Worm (Caenorhabditis elegans): ENCODE measurements around the gene Y39A1A.24.
A peak's percentile ranks its signal among the peaks of the same experiment; 100 is the strongest.

Gene Y39A1A.24

DNA sequence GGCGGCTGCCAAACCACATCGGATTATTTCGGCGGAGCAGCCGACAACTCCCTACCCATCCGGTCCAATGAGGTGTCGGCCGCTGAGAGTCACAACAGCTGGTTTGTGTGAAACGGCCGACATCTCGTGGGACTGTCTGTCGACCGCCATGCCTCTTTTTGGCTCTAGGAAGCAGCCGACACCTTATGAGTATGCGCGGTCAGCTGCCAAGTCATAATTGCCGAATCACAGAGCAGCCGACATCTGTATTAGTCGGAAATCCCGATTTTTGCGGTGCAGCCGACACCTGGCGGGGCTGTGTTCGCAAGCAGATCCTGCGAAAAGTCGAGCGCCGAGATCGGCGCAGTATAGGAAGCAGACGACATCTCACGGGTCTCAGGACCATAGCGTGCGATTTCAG is 20.4 kb upstream of the Y39A1A.24 start:
- TF ChIP-seq ceh-83 (GFP tag; optimal IDR thresholded peaks at IDR 0.05) (peak; percentile 7), blmp-1 (tag; optimal IDR thresholded peaks at IDR 0.05) (no peak), mab-5 (tag; optimal IDR thresholded peaks at IDR 0.05) (no peak), zip-8 (tag; optimal IDR thresholded peaks at IDR 0.05) (no peak), elt-1 (tag; optimal IDR thresholded peaks at IDR 0.05; ENCODE audit: borderline replicate concordance, insufficient read depth) (no peak), ham-2 (GFP tag; optimal IDR thresholded peaks at IDR 0.05) (no peak)

DNA sequence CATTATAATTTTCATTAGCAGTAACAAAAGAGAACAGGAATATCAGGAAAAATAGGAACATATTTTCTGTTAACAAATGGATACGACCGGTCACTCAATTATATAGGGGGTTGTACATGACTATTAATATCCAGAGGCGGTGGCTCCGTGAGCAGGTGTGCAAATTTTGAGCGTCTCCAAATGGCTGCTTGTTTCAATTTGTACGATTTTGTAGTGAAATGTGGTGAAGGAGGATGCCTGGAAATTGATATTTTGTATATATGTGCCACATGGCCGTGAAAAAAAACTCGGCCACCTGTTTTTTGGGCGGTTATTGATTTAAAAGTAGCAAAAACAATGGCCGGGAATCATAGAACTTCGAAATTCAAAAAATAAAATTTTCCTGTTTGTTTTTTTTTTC is 19.7 kb upstream of the Y39A1A.24 start, which contains the start of gene Y45F3A.8:
Gene Y45F3A.8, minus strand, starts transcription at position 101 of the 400 bp plus-strand sequence.
- TF ChIP-seq ceh-39 (tag; optimal IDR thresholded peaks at IDR 0.05) (no peak), ceh-83 (GFP tag; optimal IDR thresholded peaks at IDR 0.05) (no peak), zip-8 (tag; optimal IDR thresholded peaks at IDR 0.05) (no peak), mab-5 (tag; optimal IDR thresholded peaks at IDR 0.05) (no peak), nhr-28 (tag; optimal IDR thresholded peaks at IDR 0.05) (no peak), ces-1 (GFP tag; optimal IDR thresholded peaks at IDR 0.05) (no peak), pha-4 (tag; optimal IDR thresholded peaks at IDR 0.05) (no peak), nhr-2 (tag; optimal IDR thresholded peaks at IDR 0.05) (no peak), nhr-237 (tag; optimal IDR thresholded peaks at IDR 0.05) (no peak), nhr-76 (tag; optimal IDR thresholded peaks at IDR 0.05) (no peak), flh-1 (GFP tag; optimal IDR thresholded peaks at IDR 0.05) (no peak), nhr-12 (tag; optimal IDR thresholded peaks at IDR 0.05) (no peak), lin-32 (GFP tag; optimal IDR thresholded peaks at IDR 0.05) (no peak), snpc-4 (tag; optimal IDR thresholded peaks at IDR 0.05) (no peak), drap-1 (GFP tag; optimal IDR thresholded peaks at IDR 0.05) (no peak), hlh-1 (tag; optimal IDR thresholded peaks at IDR 0.05) (no peak), unc-62 (GFP tag; optimal IDR thresholded peaks at IDR 0.05) (no peak)

ce11 chrIII:10595066-10595465 is 17.4 kb upstream of the Y39A1A.24 start, which contains the start of gene Y45F3A.9:
Gene Y45F3A.9 (minus strand): TSS chrIII:10595166.
- TF ChIP-seq lin-13 (tag; optimal IDR thresholded peaks at IDR 0.05) (no peak), bed-3 (GFP tag; optimal IDR thresholded peaks at IDR 0.05) (no peak), snpc-4 (tag; optimal IDR thresholded peaks at IDR 0.05) (no peak), hlh-1 (tag; optimal IDR thresholded peaks at IDR 0.05) (no peak), mls-2 (tag; optimal IDR thresholded peaks at IDR 0.05) (no peak), nhr-2 (tag; optimal IDR thresholded peaks at IDR 0.05) (no peak), unc-39 (tag; optimal IDR thresholded peaks at IDR 0.05) (no peak), blmp-1 (tag; optimal IDR thresholded peaks at IDR 0.05) (no peak), ceh-83 (GFP tag; optimal IDR thresholded peaks at IDR 0.05) (no peak), sptf-1 (tag; optimal IDR thresholded peaks at IDR 0.05) (no peak), sem-2 (GFP tag; optimal IDR thresholded peaks at IDR 0.05) (no peak)

- no peak for TF ChIP-seq mls-2 (tag; optimal IDR thresholded peaks at IDR 0.05)
- TF ChIP-seq zip-8 (tag; optimal IDR thresholded peaks at IDR 0.05): no peak
- no peak for TF ChIP-seq lin-13 (tag; optimal IDR thresholded peaks at IDR 0.05)
- TF ChIP-seq ceh-83 (GFP tag; optimal IDR thresholded peaks at IDR 0.05): no peak
- TF ChIP-seq sem-2 (GFP tag; optimal IDR thresholded peaks at IDR 0.05): no peak
- TF ChIP-seq ceh-43 (GFP tag; optimal IDR thresholded peaks at IDR 0.05): no peak
- no peak for TF ChIP-seq nhr-28 (tag; optimal IDR thresholded peaks at IDR 0.05)
- TF ChIP-seq unc-62 (GFP tag; optimal IDR thresholded peaks at IDR 0.05): no peak
- TF ChIP-seq M03D4.4 (tag; optimal IDR thresholded peaks at IDR 0.05): no peak
- no peak for TF ChIP-seq lin-32 (GFP tag; optimal IDR thresholded peaks at IDR 0.05)
- TF ChIP-seq snpc-4 (tag; optimal IDR thresholded peaks at IDR 0.05): no peak
- TF ChIP-seq ham-2 (GFP tag; optimal IDR thresholded peaks at IDR 0.05): no peak
- TF ChIP-seq ceh-39 (tag; optimal IDR thresholded peaks at IDR 0.05): no peak
- TF ChIP-seq pha-4 (tag; optimal IDR thresholded peaks at IDR 0.05): no peak
- no peak for TF ChIP-seq elt-1 (tag; optimal IDR thresholded peaks at IDR 0.05; ENCODE audit: borderline replicate concordance, insufficient read depth)
- no peak for TF ChIP-seq ces-1 (GFP tag; optimal IDR thresholded peaks at IDR 0.05)
- no peak for TF ChIP-seq ztf-11 (tag; optimal IDR thresholded peaks at IDR 0.05)
- TF ChIP-seq blmp-1 (tag; optimal IDR thresholded peaks at IDR 0.05): no peak
- no peak for TF ChIP-seq nhr-237 (tag; optimal IDR thresholded peaks at IDR 0.05)
Measured at ce11 chrIII:10596387-10596786, 16.0 kb upstream of the Y39A1A.24 start, which contains the start of gene Y39A1A.3. Gene Y39A1A.3 (minus strand): TSS chrIII:10596487.

ce11 chrIII:10599699-10600098 is 12.7 kb upstream of the Y39A1A.24 start:
- peak; percentile 36 for TF ChIP-seq lin-13 (tag; optimal IDR thresholded peaks at IDR 0.05)
- peak; percentile 54 for TF ChIP-seq ces-1 (GFP tag; optimal IDR thresholded peaks at IDR 0.05)
- peak; percentile 51 for TF ChIP-seq pha-4 (tag; optimal IDR thresholded peaks at IDR 0.05)
- peak; percentile 64 for TF ChIP-seq mep-1 (tag; optimal IDR thresholded peaks at IDR 0.05)
- no peak for TF ChIP-seq flh-1 (GFP tag; optimal IDR thresholded peaks at IDR 0.05)
- TF ChIP-seq ceh-39 (tag; optimal IDR thresholded peaks at IDR 0.05): no peak
- no peak for TF ChIP-seq unc-39 (tag; optimal IDR thresholded peaks at IDR 0.05)
- no peak for TF ChIP-seq ceh-83 (GFP tag; optimal IDR thresholded peaks at IDR 0.05)
- peak; percentile 58 for TF ChIP-seq lsy-2 (tag; optimal IDR thresholded peaks at IDR 0.05)
- TF ChIP-seq nhr-237 (tag; optimal IDR thresholded peaks at IDR 0.05): peak; percentile 15
- no peak for TF ChIP-seq drap-1 (GFP tag; optimal IDR thresholded peaks at IDR 0.05)
- TF ChIP-seq tbx-8 (GFP tag; optimal IDR thresholded peaks at IDR 0.05): no peak
- no peak for TF ChIP-seq ztf-11 (tag; optimal IDR thresholded peaks at IDR 0.05)
